Worm (Caenorhabditis elegans): ENCODE measurements around the gene best-16.

DNA sequence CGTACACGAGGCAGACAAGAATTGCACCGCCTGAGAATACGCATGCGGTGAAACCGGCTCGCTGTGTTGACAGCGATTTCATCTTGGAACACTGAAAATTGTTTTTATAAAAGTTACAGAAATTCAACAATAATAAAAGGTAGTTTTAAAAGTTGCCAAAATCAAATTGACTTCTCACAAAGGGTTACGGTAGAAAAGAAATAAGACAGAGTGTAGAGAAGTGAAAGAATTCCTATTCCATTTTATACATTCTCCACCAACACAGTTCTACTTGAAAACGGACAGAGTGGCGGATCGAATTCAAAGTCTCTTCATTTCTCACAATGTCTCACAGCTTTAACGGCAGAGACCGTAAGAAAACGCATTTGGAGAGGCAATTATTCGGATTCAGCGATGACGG lies 43.2 kb downstream of the best-16 start, which contains the start of gene col-113:
- TF ChIP-seq unc-39 (tag; optimal IDR thresholded peaks at IDR 0.05) (no peak), lin-15B (tag; optimal IDR thresholded peaks at IDR 0.05) (no peak), elt-3 (tag; optimal IDR thresholded peaks at IDR 0.05) (no peak), snpc-4 (tag; optimal IDR thresholded peaks at IDR 0.05) (no peak), nfya-1 (tag; optimal IDR thresholded peaks at IDR 0.05; ENCODE audit: insufficient read depth) (no peak)
